Worm (Caenorhabditis elegans) whole organism, L2 larva: ENCODE measurements around the gene pept-2.

Experiments used
- blmp-1 ChIP-seq: sonication (generic microtip); optimal IDR thresholded peaks from 2 replicates; lab custom pipeline; 2017; ENCODE audit warnings: missing genetic modification characterization, mild to moderate bottlenecking, missing compliant biosample characterization, antibody characterized with exemption, moderate library complexity; ENCODE audit not compliant: insufficient read depth
- elt-1 ChIP-seq: fragments of 150-350 bp; optimal IDR thresholded peaks from 2 replicates; lab custom pipeline; 2014; ENCODE audit warnings: missing biosample characterization, missing genetic modification characterization
- gmeb-1 ChIP-seq: fragments of 150-350 bp; optimal IDR thresholded peaks from 2 replicates; lab custom pipeline; 2014; ENCODE audit warnings: missing biosample characterization, missing genetic modification characterization
- lin-11 ChIP-seq: fragments of 150-350 bp; sonication (generic microtip); optimal IDR thresholded peaks from 2 replicates; lab custom pipeline; 2014; ENCODE audit warnings: missing biosample characterization, missing genetic modification characterization, inconsistent platforms, mixed read lengths
- lin-39 ChIP-seq: fragments of 150-350 bp; optimal IDR thresholded peaks from 2 replicates; lab custom pipeline; 2014; ENCODE audit warnings: missing biosample characterization, missing genetic modification reagents, missing genetic modification characterization
- lsy-2 ChIP-seq, 2 experiments: fragments of 150-350 bp in 1 of 2; sonication (generic microtip) in 1 of 2; optimal IDR thresholded peaks; 2 replicates each; lab custom pipeline; 2014 to 2017; ENCODE audit warnings: missing biosample characterization in 2 of 2, missing genetic modification characterization in 2 of 2
- nhr-12 ChIP-seq: fragments of 150-350 bp; optimal IDR thresholded peaks from 2 replicates; lab custom pipeline; 2014; ENCODE audit warnings: missing biosample characterization, missing genetic modification characterization
- nhr-21 ChIP-seq: fragments of 150-350 bp; optimal IDR thresholded peaks from 2 replicates; lab custom pipeline; 2014; ENCODE audit warnings: missing biosample characterization, missing genetic modification characterization
- nhr-77 ChIP-seq: fragments of 150-350 bp; optimal IDR thresholded peaks from 2 replicates; lab custom pipeline; 2014; ENCODE audit warnings: missing biosample characterization, missing genetic modification characterization
- peb-1 ChIP-seq: fragments of 150-350 bp; optimal IDR thresholded peaks from 2 replicates; lab custom pipeline; 2014; ENCODE audit warnings: missing biosample characterization, missing genetic modification characterization
- unc-39 ChIP-seq: fragments of 150-350 bp; optimal IDR thresholded peaks from 2 replicates; lab custom pipeline; 2014; ENCODE audit warnings: missing biosample characterization, missing genetic modification characterization
- ztf-11 ChIP-seq: sonication (generic microtip); optimal IDR thresholded peaks from 2 replicates; lab custom pipeline; 2017; ENCODE audit warnings: missing biosample characterization, missing genetic modification characterization
- ztf-4 ChIP-seq: fragments of 150-350 bp; optimal IDR thresholded peaks from 2 replicates; lab custom pipeline; 2014; ENCODE audit warnings: missing biosample characterization, missing genetic modification characterization

DNA sequence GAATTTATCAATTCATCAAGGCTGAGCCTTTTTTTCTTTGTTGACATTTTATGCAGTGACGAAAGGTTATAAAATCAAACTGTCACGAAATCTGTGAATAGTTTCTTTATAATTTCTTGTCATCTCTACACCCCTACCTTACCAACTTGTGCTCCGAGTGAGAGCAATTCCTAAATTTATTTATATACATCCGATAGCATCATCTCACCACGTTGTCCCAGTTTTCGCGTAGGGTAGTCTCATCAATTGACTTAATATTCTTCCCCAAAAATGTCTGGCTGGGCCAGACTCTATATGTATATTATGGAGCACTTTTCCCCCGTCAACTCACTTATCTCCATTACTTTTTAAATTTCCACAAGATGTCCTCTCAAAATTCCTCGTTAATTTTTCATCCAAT is 34.9 kb downstream of the pept-2 start:
- TF ChIP-seq peb-1 (tag; lab: Kevin White, UChicago) = no peak
- no peak for TF ChIP-seq lin-39 (tag; lab: Kevin White, UChicago)
- TF ChIP-seq unc-39 (tag; lab: Kevin White, UChicago) = no peak
- TF ChIP-seq ztf-4 = no peak
- no peak for TF ChIP-seq nhr-21 (tag; lab: Kevin White, UChicago)
- TF ChIP-seq lsy-2 (tag; optimal IDR thresholded peaks at IDR 0.05; lab: Kevin White, UChicago) = no peak
- no peak for TF ChIP-seq ztf-11 (tag; lab: Kevin White, UChicago)
- TF ChIP-seq nhr-12 (tag; lab: Kevin White, UChicago) = no peak
- TF ChIP-seq gmeb-1 (tag; lab: Kevin White, UChicago) = no peak
- TF ChIP-seq blmp-1 (tag; lab: Kevin White, UChicago) = no peak
- TF ChIP-seq lin-11 = no peak
- no peak for TF ChIP-seq nhr-77 (tag; lab: Kevin White, UChicago)
- TF ChIP-seq elt-1 = no peak
